Worm (Caenorhabditis elegans) whole organism, midembryonic: ENCODE measurements around the gene Y51H4A.5.

Experiments
- T22C8.4 ChIP-seq: fragments of 200-800 bp; sonication (Bioruptor generic); IDR thresholded peaks from 2 replicates; pipeline ENCODE4 v1.3.6; 2022; ENCODE audit warnings: missing genetic modification characterization, missing compliant biosample characterization
- klf-2 ChIP-seq: fragments of 200-800 bp; sonication (Bioruptor generic); conservative IDR thresholded peaks from 2 replicates; pipeline ENCODE4 v1.3.6; 2022; ENCODE audit warnings: missing genetic modification reagents, missing genetic modification characterization, missing compliant biosample characterization
- ref-1 ChIP-seq: fragments of 200-800 bp; sonication (Bioruptor generic); conservative IDR thresholded peaks from 2 replicates; pipeline ENCODE4 v1.3.6; 2022; ENCODE audit warnings: missing genetic modification reagents, missing genetic modification characterization, missing compliant biosample characterization
- tab-1 ChIP-seq: fragments of 200-800 bp; sonication (Bioruptor generic); IDR thresholded peaks from 2 replicates; pipeline ENCODE4 v1.3.6; 2022; ENCODE audit warnings: missing genetic modification characterization, missing compliant biosample characterization
- ztf-23 ChIP-seq: fragments of 200-800 bp; sonication (Bioruptor generic); IDR thresholded peaks from 2 replicates; pipeline ENCODE4 v1.3.6; 2022; ENCODE audit warnings: missing genetic modification reagents, missing genetic modification characterization, missing compliant biosample characterization
- ztf-29 ChIP-seq: fragments of 200-800 bp; sonication (Bioruptor generic); IDR thresholded peaks from 2 replicates; pipeline ENCODE4 v1.3.6; 2022; ENCODE audit warnings: missing genetic modification reagents, missing genetic modification characterization, missing compliant biosample characterization

DNA sequence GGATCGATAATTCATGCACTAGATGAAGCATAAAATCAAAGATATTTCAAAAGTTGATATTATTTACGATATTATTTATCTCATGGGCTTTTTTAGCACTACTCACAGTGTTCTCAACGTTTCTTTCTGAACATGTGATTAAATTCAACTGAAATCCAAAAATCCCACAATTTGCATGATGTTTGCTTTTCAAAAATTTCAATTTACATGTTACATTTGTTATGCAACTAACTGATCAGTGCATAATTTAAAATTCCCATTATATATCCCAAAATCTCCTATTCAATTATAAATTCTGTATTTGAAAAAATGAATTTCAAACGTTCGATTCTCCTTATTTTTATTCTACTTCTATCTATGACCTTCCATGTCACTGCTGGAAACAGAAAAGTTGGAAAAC lies 2.4 kb upstream of the Y51H4A.5 start, which contains the start of gene Y51H4A.937:
- no peak for TF ChIP-seq ztf-29 (GFP tag; lab: Robert Waterston, UW)
- no peak for TF ChIP-seq tab-1 (GFP tag; lab: Robert Waterston, UW)
- no peak for TF ChIP-seq ztf-23 (GFP tag; lab: Robert Waterston, UW)
- TF ChIP-seq T22C8.4 (GFP tag; lab: Robert Waterston, UW), result no peak
- no peak for TF ChIP-seq klf-2
- no peak for TF ChIP-seq ref-1 (GFP tag; lab: Robert Waterston, UW)
